Fruit fly (Drosophila melanogaster): ENCODE data around the gene lectin-22C.

Gene lectin-22C

dm6 chr2L:1987434-1988191, 49.5 kb downstream of the lectin-22C start, which contains the start of gene Got2 (continued):
- TF ChIP-seq sqz (GFP tag; optimal IDR thresholded peaks at IDR 0.05), result no peak
- TF ChIP-seq CG16863 (GFP tag; optimal IDR thresholded peaks at IDR 0.05), result no peak
- no peak for TF ChIP-seq CG14965 (GFP tag; optimal IDR thresholded peaks at IDR 0.05; ENCODE audit: borderline replicate concordance)
- no peak for TF ChIP-seq bab2 (GFP tag; optimal IDR thresholded peaks at IDR 0.05)
- TF ChIP-seq NC2β (GFP tag; optimal IDR thresholded peaks at IDR 0.05), result no peak
- no peak for TF ChIP-seq CG1792 (GFP tag; optimal IDR thresholded peaks at IDR 0.05)
- no peak for TF ChIP-seq stc (GFP tag; IDR thresholded peaks at IDR 0.05)
- 0 out of 2 replicates have a peak, but pooled peaks have one; percentile 14 for TF ChIP-seq E2f2 (GFP tag; IDR thresholded peaks at IDR 0.05)
- peak; percentile 84 for TF ChIP-seq unc-4 (GFP tag; IDR thresholded peaks at IDR 0.05; ENCODE audit: partially characterized antibody)
- TF ChIP-seq CG31365 (tag; optimal IDR thresholded peaks at IDR 0.05), result peak; percentile 25
- TF ChIP-seq Atf-2 (GFP tag; optimal IDR thresholded peaks at IDR 0.05), result no peak
- no peak for TF ChIP-seq CG17802 (tag; optimal IDR thresholded peaks at IDR 0.05)
- TF ChIP-seq chm (GFP tag; IDR thresholded peaks at IDR 0.05), result no peak
- TF ChIP-seq jing (GFP tag; optimal IDR thresholded peaks at IDR 0.05), result no peak
- no peak for TF ChIP-seq CG15696 (tag; optimal IDR thresholded peaks at IDR 0.05)
- no peak for TF ChIP-seq ems (GFP tag; optimal IDR thresholded peaks at IDR 0.05)
- TF ChIP-seq sens (GFP tag), result peak; percentile 24
- TF ChIP-seq CG7745 (tag; optimal IDR thresholded peaks at IDR 0.05), result no peak
- TF ChIP-seq br (optimal IDR thresholded peaks at IDR 0.05), result no peak
- no peak for TF ChIP-seq CG12659 (GFP tag; optimal IDR thresholded peaks at IDR 0.05)
- peak; percentile 16 for TF ChIP-seq ind (GFP tag; optimal IDR thresholded peaks at IDR 0.05)
- TF ChIP-seq CG4854 (GFP tag; optimal IDR thresholded peaks at IDR 0.05), result no peak
- no peak for TF ChIP-seq HLHmδ (GFP tag; optimal IDR thresholded peaks at IDR 0.05)
- no peak for TF ChIP-seq Hey (tag; optimal IDR thresholded peaks at IDR 0.05)
- peak; percentile 47 for TF ChIP-seq Sox100B (GFP tag; optimal IDR thresholded peaks at IDR 0.05)
- no peak for TF ChIP-seq CG12236 (GFP tag; optimal IDR thresholded peaks at IDR 0.05)
- no peak for TF ChIP-seq Ets65A (GFP tag)
- no peak for TF ChIP-seq Hand (GFP tag; optimal IDR thresholded peaks at IDR 0.05)
- TF ChIP-seq CG6683 (GFP tag; optimal IDR thresholded peaks at IDR 0.05), result no peak
- no peak for TF ChIP-seq btn (GFP tag; optimal IDR thresholded peaks at IDR 0.05)
- TF ChIP-seq sisA (GFP tag; IDR thresholded peaks at IDR 0.05), result no peak
- TF ChIP-seq CG3838 (GFP tag; optimal IDR thresholded peaks at IDR 0.05), result no peak
- TF ChIP-seq CG31441 (GFP tag; IDR thresholded peaks at IDR 0.05), result 0 out of 2 replicates have a peak, but pooled peaks have one; percentile 34
- TF ChIP-seq CG9797 (GFP tag; optimal IDR thresholded peaks at IDR 0.05), result no peak
- no peak for TF ChIP-seq CG18011 (GFP tag; optimal IDR thresholded peaks at IDR 0.05)
- no peak for TF ChIP-seq ase (GFP tag; IDR thresholded peaks at IDR 0.05)
- TF ChIP-seq CG2202 (tag; optimal IDR thresholded peaks at IDR 0.05), result no peak
- no peak for TF ChIP-seq dpn (GFP tag; optimal IDR thresholded peaks at IDR 0.05)
- no peak for TF ChIP-seq Fer1 (GFP tag; optimal IDR thresholded peaks at IDR 0.05)
- no peak for TF ChIP-seq CG4820 (GFP tag; optimal IDR thresholded peaks at IDR 0.05)
- no peak for TF ChIP-seq sima (GFP tag; optimal IDR thresholded peaks at IDR 0.05)
- TF ChIP-seq gfzf (GFP tag; optimal IDR thresholded peaks at IDR 0.05), result no peak
- no peak for TF ChIP-seq CG10431 (GFP tag; optimal IDR thresholded peaks at IDR 0.05)
- no peak for TF ChIP-seq CG2678 (tag; optimal IDR thresholded peaks at IDR 0.05)
- TF ChIP-seq CG7556 (GFP tag; optimal IDR thresholded peaks at IDR 0.05), result peak; percentile 48
- no peak for TF ChIP-seq CG3065 (GFP tag; optimal IDR thresholded peaks at IDR 0.05)
- no peak for TF ChIP-seq CG13123 (GFP tag; optimal IDR thresholded peaks at IDR 0.05)
- TF ChIP-seq Vsx1 (GFP tag; optimal IDR thresholded peaks at IDR 0.05), result no peak
- TF ChIP-seq Ets97D (GFP tag; optimal IDR thresholded peaks at IDR 0.05), result no peak
- peak; percentile 83 for TF ChIP-seq tna (GFP tag; IDR thresholded peaks at IDR 0.05; ENCODE audit: partially characterized antibody)
- no peak for TF ChIP-seq lilli (GFP tag; optimal IDR thresholded peaks at IDR 0.05)
